Worm (Caenorhabditis elegans): ENCODE measurements around the gene vps-29.

ce11 chrIII:10152495-10152894 is 39.6 kb upstream of the vps-29 start, which contains the start of gene nac-3:
- TF ChIP-seq him-1 (tag; optimal IDR thresholded peaks at IDR 0.05) (no peak), dao-5 (tag; optimal IDR thresholded peaks at IDR 0.05) (no peak), W03F9.2 (tag; optimal IDR thresholded peaks at IDR 0.05) (no peak)
